Fruit fly (Drosophila melanogaster) whole organism, embryonic: ENCODE results near the gene Baldspot.
A peak's percentile ranks its signal among the peaks of the same experiment; 100 is the strongest.

Experiments
- Atf3 ChIP-seq: fragments of 200-800 bp; sonication (Bioruptor generic); optimal IDR thresholded peaks from 3 replicates; lab custom pipeline; 2016; ENCODE audit warnings: missing biosample characterization, missing genetic modification characterization
- Bdp1 ChIP-seq: fragments of 200-800 bp; sonication (Bioruptor generic); optimal IDR thresholded peaks from 3 replicates; lab custom pipeline; 2016; ENCODE audit warnings: missing biosample characterization, missing genetic modification characterization
- BtbVII ChIP-seq: fragments of 200-800 bp; sonication (Bioruptor generic); optimal IDR thresholded peaks from 3 replicates; lab custom pipeline; 2017; ENCODE audit warnings: missing biosample characterization, mild to moderate bottlenecking, missing genetic modification characterization
- CG10147 ChIP-seq: fragments of 200-800 bp; sonication (Bioruptor generic); optimal IDR thresholded peaks from 2 replicates; lab custom pipeline; 2019; ENCODE audit warnings: missing biosample characterization, mild to moderate bottlenecking, missing genetic modification characterization, moderate library complexity
- CG10654 ChIP-seq: fragments of 200-800 bp; sonication (Bioruptor generic); optimal IDR thresholded peaks from 2 replicates; lab custom pipeline; 2016; ENCODE audit warnings: missing biosample characterization, missing genetic modification characterization
- CG11696 ChIP-seq: fragments of 200-800 bp; sonication (Bioruptor generic); IDR thresholded peaks from 2 replicates; pipeline ENCODE4 v1.3.6; 2022; ENCODE audit warnings: missing biosample characterization, missing genetic modification characterization
- CG15479 ChIP-seq: fragments of 200-800 bp; sonication (Bioruptor generic); optimal IDR thresholded peaks from 3 replicates; lab custom pipeline; 2019; ENCODE audit warnings: missing biosample characterization, mild to moderate bottlenecking, missing genetic modification characterization, moderate library complexity
- CG1647 ChIP-seq: fragments of 200-800 bp; sonication (Bioruptor generic); optimal IDR thresholded peaks from 3 replicates; lab custom pipeline; 2016; ENCODE audit warnings: missing biosample characterization, missing genetic modification characterization
- CG17829 ChIP-seq: fragments of 200-800 bp; optimal IDR thresholded peaks from 2 replicates; lab custom pipeline; 2019; ENCODE audit warnings: missing biosample characterization, mild to moderate bottlenecking, missing genetic modification characterization, moderate library complexity
- CG30431 ChIP-seq: fragments of 200-800 bp; sonication (Bioruptor generic); optimal IDR thresholded peaks from 2 replicates; lab custom pipeline; 2017; ENCODE audit warnings: missing biosample characterization, missing genetic modification characterization
- CG3065 ChIP-seq: fragments of 200-800 bp; sonication (Bioruptor generic); optimal IDR thresholded peaks from 2 replicates; lab custom pipeline; 2016; ENCODE audit warnings: missing biosample characterization, missing genetic modification characterization
- CG3163 ChIP-seq: fragments of 200-800 bp; sonication (Bioruptor generic); optimal IDR thresholded peaks from 3 replicates; lab custom pipeline; 2016; ENCODE audit warnings: missing biosample characterization, missing genetic modification characterization
- CG32772 ChIP-seq: fragments of 200-800 bp; sonication (Bioruptor generic); IDR thresholded peaks from 2 replicates; pipeline ENCODE4 v1.3.6; 2022; ENCODE audit warnings: missing biosample characterization, missing genetic modification characterization
- CG3407 ChIP-seq: fragments of 200-800 bp; sonication (Bioruptor generic); optimal IDR thresholded peaks from 2 replicates; lab custom pipeline; 2018; ENCODE audit warnings: missing biosample characterization, mild to moderate bottlenecking, missing genetic modification characterization
- CG5953 ChIP-seq: fragments of 200-800 bp; sonication (Bioruptor generic); IDR thresholded peaks from 2 replicates; pipeline ENCODE4 v1.3.6; 2022; ENCODE audit warnings: missing biosample characterization, missing genetic modification characterization
- CG8388 ChIP-seq: fragments of 200-800 bp; sonication (Bioruptor generic); optimal IDR thresholded peaks from 2 replicates; lab custom pipeline; 2019; ENCODE audit warnings: missing biosample characterization, mild to moderate bottlenecking, missing genetic modification characterization, moderate library complexity
- CG9215 ChIP-seq: fragments of 200-800 bp; sonication (Bioruptor generic); IDR thresholded peaks from 2 replicates; pipeline ENCODE4 v1.3.6; 2022; ENCODE audit warnings: missing biosample characterization, missing genetic modification characterization
- Dek ChIP-seq: fragments of 200-800 bp; sonication (Bioruptor generic); optimal IDR thresholded peaks from 3 replicates; lab custom pipeline; 2019; ENCODE audit warnings: missing biosample characterization, mild to moderate bottlenecking, missing genetic modification characterization, moderate library complexity
- Ets65A ChIP-seq: fragments of 200-800 bp; sonication (Bioruptor generic); peaks from one replicate; lab custom pipeline; 2016; ENCODE audit warnings: missing biosample characterization, missing genetic modification characterization
- Ets97D ChIP-seq: fragments of 200-800 bp; sonication (Bioruptor generic); optimal IDR thresholded peaks from 3 replicates; lab custom pipeline; 2016; ENCODE audit warnings: missing biosample characterization, missing genetic modification characterization
- Fer1 ChIP-seq: fragments of 200-800 bp; sonication (Bioruptor generic); optimal IDR thresholded peaks from 2 replicates; lab custom pipeline; 2017; ENCODE audit warnings: missing biosample characterization, mild to moderate bottlenecking, missing genetic modification characterization
- HLH3B ChIP-seq: fragments of 200-800 bp; sonication (Bioruptor generic); IDR thresholded peaks from 2 replicates; pipeline ENCODE4 v1.3.6; 2022; ENCODE audit warnings: missing biosample characterization, missing genetic modification characterization
- HLH54F ChIP-seq: fragments of 200-800 bp; sonication (Bioruptor generic); optimal IDR thresholded peaks from 3 replicates; lab custom pipeline; 2016; ENCODE audit warnings: missing biosample characterization, missing genetic modification characterization
- Hand ChIP-seq: fragments of 200-800 bp; sonication (Bioruptor generic); optimal IDR thresholded peaks from 2 replicates; lab custom pipeline; 2017; ENCODE audit warnings: mild to moderate bottlenecking, missing biosample characterization, missing genetic modification reagents, missing genetic modification characterization
- MTF-1 ChIP-seq: fragments of 200-800 bp; sonication (Bioruptor generic); optimal IDR thresholded peaks from 2 replicates; lab custom pipeline; 2018; ENCODE audit warnings: missing biosample characterization, mild to moderate bottlenecking, missing genetic modification characterization, borderline replicate concordance
- NC2α ChIP-seq: fragments of 200-800 bp; sonication (Bioruptor generic); optimal IDR thresholded peaks from 2 replicates; lab custom pipeline; 2016; ENCODE audit warnings: missing biosample characterization, missing genetic modification characterization
- Neu2 ChIP-seq: fragments of 200-800 bp; sonication (Bioruptor generic); optimal IDR thresholded peaks from 3 replicates; lab custom pipeline; 2016; ENCODE audit warnings: missing biosample characterization, missing genetic modification characterization, borderline replicate concordance
- Nf-YA ChIP-seq: fragments of 200-800 bp; sonication (Bioruptor generic); IDR thresholded peaks from 2 replicates; pipeline ENCODE4 v1.3.6; 2022; ENCODE audit warnings: missing biosample characterization, missing genetic modification characterization
- Ptx1 ChIP-seq: fragments of 200-800 bp; sonication (Bioruptor generic); IDR thresholded peaks from 2 replicates; pipeline ENCODE4 v1.3.6; 2022; ENCODE audit warnings: missing biosample characterization, missing genetic modification characterization
- Rfx ChIP-seq: fragments of 200-800 bp; sonication (Bioruptor generic); IDR thresholded peaks from 2 replicates; pipeline ENCODE4 v1.3.6; 2022; ENCODE audit warnings: missing biosample characterization, missing genetic modification characterization
- Side ChIP-seq: fragments of 200-800 bp; sonication (Bioruptor generic); optimal IDR thresholded peaks from 2 replicates; lab custom pipeline; 2016; ENCODE audit warnings: missing biosample characterization, missing genetic modification characterization
- Sin3A ChIP-seq: fragments of >200 bp; optimal IDR thresholded peaks from 2 replicates; lab custom pipeline; 2018
- dati ChIP-seq: fragments of 200-800 bp; sonication (Bioruptor generic); IDR thresholded peaks from 2 replicates; pipeline ENCODE4 v1.3.6; 2022; ENCODE audit warnings: missing biosample characterization, missing genetic modification characterization
- fd96Cb ChIP-seq: fragments of 200-800 bp; sonication (Bioruptor generic); optimal IDR thresholded peaks from 2 replicates; lab custom pipeline; 2018; ENCODE audit warnings: missing biosample characterization, mild to moderate bottlenecking, missing genetic modification characterization, moderate library complexity
- fru ChIP-seq: fragments of >200 bp; optimal IDR thresholded peaks from 2 replicates; lab custom pipeline; 2017
- her ChIP-seq: fragments of 200-800 bp; sonication (Bioruptor generic); optimal IDR thresholded peaks from 2 replicates; lab custom pipeline; 2016; ENCODE audit warnings: missing biosample characterization, missing genetic modification characterization
- hkb ChIP-seq, 2 experiments: fragments of 200-800 bp in 1 of 2; fragments of >200 bp in 1 of 2; sonication (Bioruptor generic) in 1 of 2; IDR thresholded peaks in 1 of 2; optimal IDR thresholded peaks in 1 of 2; 2 replicates each; pipeline versions ENCODE4 v1.3.6 to Lab custom; 2017 to 2022; ENCODE audit warnings: missing biosample characterization in 1 of 2, missing genetic modification characterization in 1 of 2
- insv ChIP-seq, 2 experiments: fragments of 200-800 bp; sonication (Bioruptor generic); optimal IDR thresholded peaks; 3 replicates each; lab custom pipeline; 2016 to 2018; ENCODE audit warnings: missing biosample characterization in 2 of 2, missing genetic modification characterization in 2 of 2
- jigr1 ChIP-seq: fragments of 200-800 bp; sonication (Bioruptor generic); IDR thresholded peaks from 3 replicates; pipeline ENCODE4 v1.3.6; 2022; ENCODE audit warnings: missing biosample characterization, missing genetic modification characterization
- lbe ChIP-seq: fragments of 200-800 bp; sonication (Bioruptor generic); optimal IDR thresholded peaks from 2 replicates; lab custom pipeline; 2016; ENCODE audit warnings: missing biosample characterization, mild to moderate bottlenecking, missing genetic modification characterization
- maf-S ChIP-seq: fragments of 200-800 bp; sonication (Bioruptor generic); optimal IDR thresholded peaks from 2 replicates; lab custom pipeline; 2016; ENCODE audit warnings: missing biosample characterization, missing genetic modification characterization
- odd ChIP-seq: fragments of 200-800 bp; sonication (Bioruptor generic); optimal IDR thresholded peaks from 2 replicates; lab custom pipeline; 2017; ENCODE audit warnings: missing biosample characterization, mild to moderate bottlenecking, missing genetic modification characterization
- onecut ChIP-seq: fragments of 200-800 bp; sonication (Bioruptor generic); IDR thresholded peaks from 2 replicates; pipeline ENCODE4 v1.3.6; 2022; ENCODE audit warnings: missing biosample characterization, missing genetic modification characterization
- org-1 ChIP-seq: fragments of 200-800 bp; sonication (Bioruptor generic); optimal IDR thresholded peaks from 2 replicates; lab custom pipeline; 2017; ENCODE audit warnings: missing biosample characterization, missing genetic modification characterization
- otp ChIP-seq: fragments of 200-800 bp; sonication (Bioruptor generic); IDR thresholded peaks from 3 replicates; pipeline ENCODE4, ENCODE4 v1.3.6; 2022; ENCODE audit warnings: missing biosample characterization, missing genetic modification characterization
- pnt ChIP-seq: fragments of 200-800 bp; sonication (Bioruptor generic); optimal IDR thresholded peaks from 3 replicates; lab custom pipeline; 2016; ENCODE audit warnings: missing biosample characterization, missing genetic modification characterization
- ssp ChIP-seq: fragments of 200-800 bp; sonication (Bioruptor generic); IDR thresholded peaks from 2 replicates; pipeline ENCODE4 v1.3.6; 2022; ENCODE audit warnings: missing biosample characterization, missing genetic modification characterization
- stwl ChIP-seq: fragments of 200-800 bp; sonication (Bioruptor generic); optimal IDR thresholded peaks from 3 replicates; lab custom pipeline; 2018; ENCODE audit warnings: missing biosample characterization, mild to moderate bottlenecking, missing genetic modification characterization, moderate library complexity
- tna ChIP-seq: fragments of 200-800 bp; sonication (Bioruptor generic); IDR thresholded peaks from 2 replicates; pipeline ENCODE4 v1.3.6; 2022; ENCODE audit warnings: missing biosample characterization, missing genetic modification characterization; ENCODE audit not compliant: partially characterized antibody
- unc-4 ChIP-seq: fragments of 200-800 bp; sonication (Bioruptor generic); IDR thresholded peaks from 2 replicates; pipeline ENCODE4 v1.3.6; 2022; ENCODE audit warnings: missing biosample characterization, missing genetic modification characterization; ENCODE audit not compliant: partially characterized antibody
- wdn ChIP-seq: fragments of 200-800 bp; sonication (Bioruptor generic); IDR thresholded peaks from 2 replicates; pipeline ENCODE4 v1.3.6; 2022; ENCODE audit warnings: missing biosample characterization, missing genetic modification characterization

Gene Baldspot

DNA sequence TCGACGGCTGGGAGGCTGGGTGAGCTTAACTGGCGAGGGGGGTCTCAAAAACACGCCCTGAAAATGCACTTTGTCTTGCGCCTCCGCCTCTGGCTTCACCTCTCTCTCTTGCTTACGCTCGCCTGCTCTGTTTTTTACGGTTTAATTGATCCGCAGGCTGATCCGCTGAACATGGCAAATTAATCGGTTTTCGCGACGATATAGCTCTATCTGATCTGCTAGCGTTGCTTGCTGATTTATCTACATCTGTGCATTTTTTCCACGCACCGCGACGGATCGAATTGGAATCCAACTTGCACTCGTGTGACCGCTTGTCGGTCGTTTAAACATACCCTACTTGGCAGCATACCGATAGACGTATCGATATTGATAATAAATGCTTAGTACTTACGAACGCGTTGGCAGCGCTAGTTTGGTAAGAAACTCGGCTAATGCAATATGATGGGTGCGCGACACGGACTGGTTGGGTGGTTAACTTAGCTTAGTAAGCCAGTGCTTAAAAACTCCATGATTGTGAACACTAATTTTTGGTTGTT, 13.8 kb downstream of the Baldspot start, which contains the start of gene Abl (continued):
- TF ChIP-seq pnt (GFP tag; lab: Kevin White, UChicago) (peak; percentile 35), CG8388 (no peak), org-1 (GFP tag; lab: Kevin White, UChicago) (peak; percentile 13), Dek (tag; lab: Kevin White, UChicago) (peak; percentile 69), CG5953 (GFP tag; lab: Robert Waterston, UW) (no peak), wdn (GFP tag; lab: Robert Waterston, UW) (0 out of 2 replicates have a peak, but pooled peaks have one; percentile 23), Fer1 (GFP tag; lab: Kevin White, UChicago) (peak; percentile 66), tna (GFP tag; lab: Robert Waterston, UW) (peak; percentile 72), NC2α (peak; percentile 60), maf-S (GFP tag; lab: Kevin White, UChicago) (peak; percentile 77), onecut (GFP tag; lab: Robert Waterston, UW) (no peak; the same call in none of the 2 replicates), CG32772 (GFP tag; lab: Robert Waterston, UW) (no peak), Side (GFP tag; lab: Kevin White, UChicago) (peak; percentile 74), fru (no peak), CG9215 (no peak), Ets65A (GFP tag; lab: Kevin White, UChicago) (peak; percentile 97), CG3065 (GFP tag; lab: Kevin White, UChicago) (no peak), unc-4 (GFP tag; lab: Robert Waterston, UW) (peak; percentile 86), CG10147 (GFP tag; lab: Kevin White, UChicago) (peak; percentile 51), Bdp1 (GFP tag; lab: Kevin White, UChicago) (peak; percentile 54), CG1647 (GFP tag; lab: Kevin White, UChicago) (peak; percentile 82), jigr1 (GFP tag; lab: Robert Waterston, UW) (no peak), stwl (peak; percentile 97), dati (GFP tag; lab: Robert Waterston, UW) (no peak), Nf-YA (GFP tag; lab: Robert Waterston, UW) (no peak), MTF-1 (GFP tag; lab: Kevin White, UChicago) (peak; percentile 16), Ptx1 (peak; percentile 42), her (GFP tag; lab: Kevin White, UChicago) (peak; percentile 85), otp (GFP tag; lab: Robert Waterston, UW) (peak; percentile 8; the same call in 2 of the 3 replicates), fd96Cb (tag; lab: Kevin White, UChicago) (no peak), odd (GFP tag; lab: Kevin White, UChicago) (no peak), HLH54F (GFP tag; lab: Kevin White, UChicago) (peak; percentile 85), HLH3B (GFP tag; lab: Robert Waterston, UW) (0 out of 2 replicates have a peak, but pooled peaks have one; percentile 18), CG30431 (GFP tag; lab: Kevin White, UChicago) (no peak), ssp (GFP tag; lab: Robert Waterston, UW) (peak; percentile 50; the same call in 1 of the 2 replicates), CG11696 (GFP tag; lab: Robert Waterston, UW) (no peak), CG3163 (GFP tag; lab: Kevin White, UChicago) (peak; percentile 75), Hand (GFP tag; lab: Kevin White, UChicago) (no peak), Ets97D (peak; percentile 97), insv (GFP tag; optimal IDR thresholded peaks at IDR 0.05; lab: Kevin White, UChicago) (peak; percentile 86 to 99), CG17829 (tag; lab: Kevin White, UChicago) (peak; percentile 77), Atf3 (no peak), Sin3A (lab: Kevin White, UChicago) (peak; percentile 74), hkb (optimal IDR thresholded peaks at IDR 0.05; lab: Kevin White, UChicago) (peak; percentile 26), hkb (GFP tag; IDR thresholded peaks at IDR 0.05; lab: Robert Waterston, UW) (peak; percentile 43; the same call in 1 of the 2 replicates), BtbVII (no peak), Neu2 (no peak), lbe (GFP tag; lab: Kevin White, UChicago) (peak; percentile 74), Rfx (GFP tag; lab: Robert Waterston, UW) (peak; percentile 82), CG3407 (GFP tag; lab: Kevin White, UChicago) (peak; percentile 45), CG10654 (GFP tag; lab: Kevin White, UChicago) (peak; percentile 42), CG15479 (GFP tag; lab: Kevin White, UChicago) (no peak)
